Worm (Caenorhabditis elegans) whole organism, mixed stage, embryonic: ENCODE results near the gene lurp-1.

Source experiments
- blmp-1 ChIP-seq: fragments of 150-350 bp; optimal IDR thresholded peaks from 2 replicates; lab custom pipeline; 2014; ENCODE audit warnings: missing biosample characterization, missing genetic modification characterization
- ces-1 ChIP-seq: fragments of 150-350 bp; optimal IDR thresholded peaks from 2 replicates; lab custom pipeline; 2014; ENCODE audit warnings: missing biosample characterization, missing genetic modification reagents, missing genetic modification characterization
- lin-32 ChIP-seq: fragments of 200-800 bp; sonication (Bioruptor generic); optimal IDR thresholded peaks from 2 replicates; lab custom pipeline; 2018; ENCODE audit warnings: mild to moderate bottlenecking, missing genetic modification characterization, missing compliant biosample characterization
- lsy-2 ChIP-seq: fragments of 150-350 bp; optimal IDR thresholded peaks from 2 replicates; lab custom pipeline; 2014; ENCODE audit warnings: missing biosample characterization, missing genetic modification characterization
- mep-1 ChIP-seq: fragments of 150-350 bp; optimal IDR thresholded peaks from 2 replicates; lab custom pipeline; 2017; ENCODE audit warnings: missing biosample characterization, missing genetic modification reagents, missing genetic modification characterization, inconsistent platforms
- nhr-12 ChIP-seq: fragments of 150-350 bp; optimal IDR thresholded peaks from 2 replicates; lab custom pipeline; 2014; ENCODE audit warnings: missing biosample characterization, missing genetic modification characterization
- nhr-237 ChIP-seq: fragments of 150-350 bp; optimal IDR thresholded peaks from 2 replicates; lab custom pipeline; 2014; ENCODE audit warnings: missing biosample characterization, missing genetic modification characterization
- nhr-28 ChIP-seq: fragments of 150-350 bp; optimal IDR thresholded peaks from 2 replicates; lab custom pipeline; 2014; ENCODE audit warnings: missing biosample characterization, missing genetic modification characterization
- snpc-4 ChIP-seq: fragments of 150-350 bp; optimal IDR thresholded peaks from 2 replicates; lab custom pipeline; 2014; ENCODE audit warnings: missing biosample characterization, missing genetic modification characterization
- unc-39 ChIP-seq: fragments of 150-350 bp; optimal IDR thresholded peaks from 2 replicates; lab custom pipeline; 2014; ENCODE audit warnings: missing biosample characterization, missing genetic modification characterization
- unc-62 ChIP-seq: fragments of 150-350 bp; optimal IDR thresholded peaks from 2 replicates; lab custom pipeline; 2014; ENCODE audit warnings: missing biosample characterization, missing genetic modification reagents, missing genetic modification characterization
- zip-8 ChIP-seq: fragments of 150-350 bp; optimal IDR thresholded peaks from 2 replicates; lab custom pipeline; 2014; ENCODE audit warnings: missing biosample characterization, missing genetic modification characterization
- ztf-11 ChIP-seq: fragments of 150-350 bp; optimal IDR thresholded peaks from 2 replicates; lab custom pipeline; 2014; ENCODE audit warnings: missing biosample characterization, missing genetic modification characterization

ce11 chrII:10902104-10902503, 21.4 kb downstream of the lurp-1 start, which contains the start of gene gly-1:
- TF ChIP-seq nhr-12 (tag; lab: Kevin White, UChicago) (no peak), blmp-1 (tag; lab: Kevin White, UChicago) (no peak), unc-39 (tag; lab: Kevin White, UChicago) (no peak), lin-32 (GFP tag; lab: Kevin White, UChicago) (no peak), unc-62 (GFP tag; lab: Kevin White, UChicago) (no peak), mep-1 (tag; lab: Kevin White, UChicago) (no peak), snpc-4 (no peak), ztf-11 (tag; lab: Kevin White, UChicago) (no peak), lsy-2 (tag; lab: Kevin White, UChicago) (no peak), nhr-28 (tag; lab: Kevin White, UChicago) (no peak), nhr-237 (tag; lab: Kevin White, UChicago) (no peak), ces-1 (GFP tag; lab: Kevin White, UChicago) (no peak), zip-8 (tag; lab: Kevin White, UChicago) (no peak)
